Fruit fly (Drosophila melanogaster) whole organism, embryonic: ENCODE data around the gene CG33796.

Experiments used
- CG10366 ChIP-seq: fragments of 200-800 bp; sonication (Bioruptor generic); IDR thresholded peaks from 2 replicates; pipeline ENCODE4 v1.3.6; 2022; ENCODE audit warnings: missing biosample characterization, missing genetic modification characterization
- CG10462 ChIP-seq: fragments of 200-800 bp; sonication (Bioruptor generic); optimal IDR thresholded peaks from 2 replicates; lab custom pipeline; 2016; ENCODE audit warnings: missing biosample characterization, missing genetic modification characterization
- CG14860 ChIP-seq: fragments of 200-800 bp; sonication (Bioruptor generic); IDR thresholded peaks from 3 replicates; pipeline ENCODE4 v1.3.6; 2022; ENCODE audit warnings: missing biosample characterization, missing genetic modification characterization; ENCODE audit not compliant: partially characterized antibody
- CG1529 ChIP-seq: fragments of 200-800 bp; sonication (Bioruptor generic); optimal IDR thresholded peaks from 3 replicates; lab custom pipeline; 2018; ENCODE audit warnings: missing biosample characterization, missing genetic modification characterization
- CG15479 ChIP-seq: fragments of 200-800 bp; sonication (Bioruptor generic); optimal IDR thresholded peaks from 3 replicates; lab custom pipeline; 2019; ENCODE audit warnings: missing biosample characterization, mild to moderate bottlenecking, missing genetic modification characterization, moderate library complexity
- CG1602 ChIP-seq: fragments of 200-800 bp; sonication (Bioruptor generic); optimal IDR thresholded peaks from 3 replicates; lab custom pipeline; 2016; ENCODE audit warnings: missing biosample characterization, missing genetic modification characterization
- CG1603 ChIP-seq: fragments of 200-800 bp; sonication (Bioruptor generic); optimal IDR thresholded peaks from 2 replicates; lab custom pipeline; 2019; ENCODE audit warnings: missing biosample characterization, mild to moderate bottlenecking, missing genetic modification characterization, moderate library complexity
- CG18011 ChIP-seq: fragments of 200-800 bp; sonication (Bioruptor generic); optimal IDR thresholded peaks from 2 replicates; lab custom pipeline; 2017; ENCODE audit warnings: missing biosample characterization, missing genetic modification characterization, mild to moderate bottlenecking, moderate library complexity, missing genotype
- CG7357 ChIP-seq: fragments of 200-800 bp; sonication (Bioruptor generic); IDR thresholded peaks from 3 replicates; pipeline ENCODE4 v1.3.6; 2022; ENCODE audit warnings: missing biosample characterization, missing genetic modification characterization
- CG7987 ChIP-seq: fragments of 200-800 bp; sonication (Bioruptor generic); optimal IDR thresholded peaks from 2 replicates; lab custom pipeline; 2018; ENCODE audit warnings: missing biosample characterization, mild to moderate bottlenecking, missing genetic modification characterization, moderate library complexity
- CG9437 ChIP-seq: fragments of 200-800 bp; sonication (Bioruptor generic); optimal IDR thresholded peaks from 2 replicates; lab custom pipeline; 2018; ENCODE audit warnings: missing biosample characterization, mild to moderate bottlenecking, missing genetic modification characterization
- Dad ChIP-seq: fragments of 200-800 bp; sonication (Bioruptor generic); optimal IDR thresholded peaks from 3 replicates; lab custom pipeline; 2016; ENCODE audit warnings: missing biosample characterization, missing genetic modification characterization
- Ets97D ChIP-seq: fragments of 200-800 bp; sonication (Bioruptor generic); optimal IDR thresholded peaks from 3 replicates; lab custom pipeline; 2016; ENCODE audit warnings: missing biosample characterization, missing genetic modification characterization
- Gug ChIP-seq: fragments of 200-800 bp; sonication (Bioruptor generic); IDR thresholded peaks from 4 replicates; pipeline ENCODE4 v1.3.6; 2022; ENCODE audit warnings: missing biosample characterization, missing genetic modification characterization
- HHEX ChIP-seq: fragments of 200-800 bp; sonication (Bioruptor generic); optimal IDR thresholded peaks from 3 replicates; lab custom pipeline; 2017; ENCODE audit warnings: missing biosample characterization, mild to moderate bottlenecking, missing genetic modification characterization, missing genetic modification reagents
- HmgD ChIP-seq: fragments of 200-800 bp; sonication (Bioruptor generic); optimal IDR thresholded peaks from 3 replicates; lab custom pipeline; 2016; ENCODE audit warnings: missing biosample characterization, missing genetic modification characterization
- Hmx ChIP-seq: fragments of 200-800 bp; sonication (Bioruptor generic); optimal IDR thresholded peaks from 2 replicates; lab custom pipeline; 2016; ENCODE audit warnings: missing biosample characterization, missing genetic modification characterization
- Med ChIP-seq: fragments of 200-800 bp; sonication (Bioruptor generic); peaks from one replicate; lab custom pipeline; 2016; ENCODE audit warnings: missing biosample characterization, missing genetic modification characterization, mild to moderate bottlenecking, inconsistent platforms, moderate library complexity
- Nf-YC ChIP-seq: fragments of 200-800 bp; optimal IDR thresholded peaks from 3 replicates; lab custom pipeline; 2019; ENCODE audit warnings: missing biosample characterization, mild to moderate bottlenecking, missing genetic modification characterization, moderate library complexity
- Pdp1 ChIP-seq, 2 experiments: fragments of 200-800 bp; sonication (Bioruptor generic); optimal IDR thresholded peaks; 3 replicates each; lab custom pipeline; 2016; ENCODE audit warnings: missing biosample characterization in 2 of 2, missing genetic modification characterization in 2 of 2, mild to moderate bottlenecking in 1 of 2, moderate library complexity in 1 of 2
- Poxn ChIP-seq: fragments of 200-800 bp; sonication (Bioruptor generic); IDR thresholded peaks from 2 replicates; pipeline ENCODE4 v1.3.6; 2022; ENCODE audit warnings: missing biosample characterization, missing genetic modification characterization
- Rfx ChIP-seq: fragments of 200-800 bp; sonication (Bioruptor generic); IDR thresholded peaks from 2 replicates; pipeline ENCODE4 v1.3.6; 2022; ENCODE audit warnings: missing biosample characterization, missing genetic modification characterization
- Scr ChIP-seq: fragments of 200-800 bp; sonication (Bioruptor generic); IDR thresholded peaks from 2 replicates; pipeline ENCODE4 v1.3.6; 2022; ENCODE audit warnings: missing biosample characterization, missing genetic modification characterization; ENCODE audit not compliant: partially characterized antibody
- Spps ChIP-seq: fragments of 200-800 bp; sonication (Bioruptor generic); optimal IDR thresholded peaks from 2 replicates; lab custom pipeline; 2018; ENCODE audit warnings: missing biosample characterization, mild to moderate bottlenecking, missing genetic modification characterization
- Sry-δ ChIP-seq: fragments of 200-800 bp; sonication (Bioruptor generic); optimal IDR thresholded peaks from 2 replicates; lab custom pipeline; 2016; ENCODE audit warnings: missing biosample characterization, missing genetic modification characterization
- Ssrp ChIP-seq: fragments of 200-800 bp; sonication (Bioruptor generic); optimal IDR thresholded peaks from 2 replicates; lab custom pipeline; 2018; ENCODE audit warnings: missing biosample characterization, mild to moderate bottlenecking, missing genetic modification characterization, moderate library complexity
- ab ChIP-seq: fragments of 200-800 bp; sonication (Bioruptor generic); optimal IDR thresholded peaks from 2 replicates; lab custom pipeline; 2016; ENCODE audit warnings: missing biosample characterization, missing genetic modification characterization
- abd-A ChIP-seq: fragments of 200-800 bp; sonication (Bioruptor generic); optimal IDR thresholded peaks from 3 replicates; lab custom pipeline; 2019; ENCODE audit warnings: missing biosample characterization, mild to moderate bottlenecking, missing genetic modification characterization, moderate library complexity
- bsh ChIP-seq, 2 experiments: fragments of 200-800 bp; sonication (Bioruptor generic); optimal IDR thresholded peaks; 2 replicates each; lab custom pipeline; 2017 to 2018; ENCODE audit warnings: mild to moderate bottlenecking in 2 of 2, missing biosample characterization in 2 of 2, missing genetic modification characterization in 2 of 2, moderate library complexity in 1 of 2
- chif ChIP-seq, 2 experiments: fragments of 200-800 bp; sonication (Bioruptor generic); optimal IDR thresholded peaks; 3 replicates each; lab custom pipeline; 2016; ENCODE audit warnings: missing biosample characterization in 2 of 2, missing genetic modification characterization in 2 of 2
- crc ChIP-seq: fragments of 200-800 bp; sonication (Bioruptor generic); optimal IDR thresholded peaks from 2 replicates; lab custom pipeline; 2016; ENCODE audit warnings: missing biosample characterization, missing genetic modification characterization
- da ChIP-seq: fragments of 200-800 bp; sonication (Bioruptor generic); optimal IDR thresholded peaks from 2 replicates; lab custom pipeline; 2016; ENCODE audit warnings: missing biosample characterization, missing genetic modification characterization
- dan ChIP-seq: fragments of 200-800 bp; sonication (Bioruptor generic); IDR thresholded peaks from 2 replicates; pipeline ENCODE4 v1.3.6; 2022; ENCODE audit warnings: missing biosample characterization, missing genetic modification characterization
- gfzf ChIP-seq: fragments of 200-800 bp; sonication (Bioruptor generic); optimal IDR thresholded peaks from 2 replicates; lab custom pipeline; 2016; ENCODE audit warnings: missing biosample characterization, mild to moderate bottlenecking, missing genetic modification characterization, moderate library complexity
- grau ChIP-seq: fragments of 200-800 bp; optimal IDR thresholded peaks from 3 replicates; lab custom pipeline; 2019; ENCODE audit warnings: missing biosample characterization, mild to moderate bottlenecking, missing genetic modification characterization, moderate library complexity
- gsb ChIP-seq: fragments of 200-800 bp; sonication (Bioruptor generic); IDR thresholded peaks from 2 replicates; pipeline ENCODE4 v1.3.6; 2022; ENCODE audit warnings: missing biosample characterization, missing genetic modification characterization
- knrl ChIP-seq: fragments of 200-800 bp; sonication (Bioruptor generic); IDR thresholded peaks from 3 replicates; pipeline ENCODE4 v1.3.6; 2022; ENCODE audit warnings: missing biosample characterization, missing genetic modification characterization; ENCODE audit not compliant: partially characterized antibody
- nmo ChIP-seq: fragments of 200-800 bp; sonication (Bioruptor generic); optimal IDR thresholded peaks from 2 replicates; lab custom pipeline; 2018; ENCODE audit warnings: missing biosample characterization, mild to moderate bottlenecking, missing genetic modification characterization, moderate library complexity
- odd ChIP-seq: fragments of 200-800 bp; sonication (Bioruptor generic); optimal IDR thresholded peaks from 2 replicates; lab custom pipeline; 2017; ENCODE audit warnings: missing biosample characterization, mild to moderate bottlenecking, missing genetic modification characterization
- peb ChIP-seq: fragments of 200-800 bp; sonication (Bioruptor generic); IDR thresholded peaks from 2 replicates; pipeline ENCODE4 v1.3.6; 2022; ENCODE audit warnings: missing biosample characterization, missing genetic modification characterization
- pita ChIP-seq: fragments of 200-800 bp; sonication (Bioruptor generic); optimal IDR thresholded peaks from 2 replicates; lab custom pipeline; 2017; ENCODE audit warnings: missing biosample characterization, mild to moderate bottlenecking, missing genetic modification characterization
- prd ChIP-seq, 3 experiments: fragments of >200 bp in 2 of 3; fragments of 200-800 bp in 1 of 3; sonication (Bioruptor generic) in 1 of 3; optimal IDR thresholded peaks in 2 of 3; IDR thresholded peaks in 1 of 3; 2 replicates in 2 of 3; 3 replicates in 1 of 3; pipeline versions ENCODE4 v1.3.6 to Lab custom; 2017 to 2022; ENCODE audit warnings: missing biosample characterization in 1 of 3, missing genetic modification characterization in 1 of 3
- repo ChIP-seq: fragments of 200-800 bp; sonication (Bioruptor generic); optimal IDR thresholded peaks from 2 replicates; lab custom pipeline; 2016; ENCODE audit warnings: missing biosample characterization, missing genetic modification characterization
- ro ChIP-seq: fragments of 200-800 bp; sonication (Bioruptor generic); IDR thresholded peaks from 2 replicates; pipeline ENCODE4 v1.3.6; 2022; ENCODE audit warnings: missing biosample characterization, missing genetic modification characterization
- sd ChIP-seq: fragments of 200-800 bp; sonication (Bioruptor generic); optimal IDR thresholded peaks from 3 replicates; lab custom pipeline; 2018; ENCODE audit warnings: missing biosample characterization, mild to moderate bottlenecking, missing genetic modification characterization, moderate library complexity
- sim ChIP-seq: fragments of 200-800 bp; sonication (Bioruptor generic); IDR thresholded peaks from 2 replicates; pipeline ENCODE4 v1.3.6; 2022; ENCODE audit warnings: missing biosample characterization, missing genetic modification characterization
- sima ChIP-seq: fragments of 200-800 bp; sonication (Bioruptor generic); optimal IDR thresholded peaks from 2 replicates; lab custom pipeline; 2016; ENCODE audit warnings: missing biosample characterization, missing genetic modification characterization
- tap ChIP-seq: fragments of 200-800 bp; optimal IDR thresholded peaks from 3 replicates; lab custom pipeline; 2019; ENCODE audit warnings: missing biosample characterization, mild to moderate bottlenecking, missing genetic modification characterization, moderate library complexity
- wor ChIP-seq: fragments of 200-800 bp; sonication (Bioruptor generic); IDR thresholded peaks from 2 replicates; pipeline ENCODE4 v1.3.6; 2022; ENCODE audit warnings: missing biosample characterization, missing genetic modification characterization
- zf30C ChIP-seq: fragments of 200-800 bp; sonication (Bioruptor generic); optimal IDR thresholded peaks from 3 replicates; lab custom pipeline; 2018; ENCODE audit warnings: missing biosample characterization, mild to moderate bottlenecking, missing genetic modification characterization

Gene CG33796

DNA sequence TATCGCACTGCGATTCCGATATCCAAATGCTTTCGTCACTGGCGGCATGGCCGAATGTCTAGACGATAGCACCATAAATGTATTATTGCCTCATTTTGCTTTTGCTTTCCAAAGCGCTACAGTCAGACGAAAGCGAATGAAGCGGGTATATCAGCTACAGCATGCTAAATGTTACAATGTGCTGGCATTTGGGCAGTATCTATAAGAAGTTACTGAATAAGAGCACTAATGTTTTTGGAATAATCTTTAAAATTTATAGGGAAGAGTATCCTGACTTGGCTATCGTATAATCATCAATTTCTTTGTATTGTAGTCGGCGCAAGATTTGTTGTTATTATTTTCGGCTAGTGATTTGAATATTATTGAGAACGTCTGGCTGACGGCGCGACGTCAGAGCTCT lies 33.3 kb upstream of the CG33796 start (continued):
- TF ChIP-seq Nf-YC (tag; lab: Kevin White, UChicago): peak; percentile 0
- peak; percentile 43 for TF ChIP-seq Hmx (GFP tag; lab: Kevin White, UChicago)
- peak; percentile 86; the same call in 3 of the 4 replicates for TF ChIP-seq Gug (GFP tag; lab: Robert Waterston, UW)
- no peak for TF ChIP-seq prd (optimal IDR thresholded peaks at IDR 0.05; lab: Kevin White, UChicago)
- TF ChIP-seq prd (GFP tag; IDR thresholded peaks at IDR 0.05; lab: Robert Waterston, UW): peak; percentile 86
- no peak for TF ChIP-seq CG10462 (GFP tag; lab: Kevin White, UChicago)
- no peak for TF ChIP-seq CG15479 (GFP tag; lab: Kevin White, UChicago)
- no peak for TF ChIP-seq CG14860 (GFP tag; lab: Robert Waterston, UW)
- TF ChIP-seq sim (GFP tag; lab: Robert Waterston, UW): no peak
- no peak for TF ChIP-seq sima (GFP tag; lab: Kevin White, UChicago)
- peak; percentile 51 for TF ChIP-seq Ets97D (GFP tag; lab: Kevin White, UChicago)
- TF ChIP-seq pita (GFP tag; lab: Kevin White, UChicago): no peak
- TF ChIP-seq peb (GFP tag; lab: Robert Waterston, UW): peak; percentile 67; the same call in 1 of the 2 replicates
- no peak for TF ChIP-seq Spps (tag; lab: Kevin White, UChicago)
- peak; percentile 74 for TF ChIP-seq nmo (GFP tag; lab: Kevin White, UChicago)
- peak; percentile 55; the same call in 1 of the 2 replicates for TF ChIP-seq ro (GFP tag; lab: Robert Waterston, UW)
- peak; percentile 99 for TF ChIP-seq Med (GFP tag; lab: Kevin White, UChicago)
- peak; percentile 71 for TF ChIP-seq crc (GFP tag; lab: Kevin White, UChicago)
- TF ChIP-seq Scr (GFP tag; lab: Robert Waterston, UW): no peak
- peak; percentile 6 for TF ChIP-seq HmgD (GFP tag; lab: Kevin White, UChicago)
- no peak for TF ChIP-seq CG18011
- TF ChIP-seq CG10366 (GFP tag; lab: Robert Waterston, UW): peak; percentile 86
- TF ChIP-seq tap (tag; lab: Kevin White, UChicago): peak; percentile 80
- TF ChIP-seq Ssrp (tag; lab: Kevin White, UChicago): no peak
- TF ChIP-seq odd (GFP tag; lab: Kevin White, UChicago): peak; percentile 33
- peak; percentile 76 for TF ChIP-seq CG7357 (GFP tag; lab: Robert Waterston, UW)
- TF ChIP-seq Dad (GFP tag; lab: Kevin White, UChicago): peak; percentile 72
- peak; percentile 65 for TF ChIP-seq repo (GFP tag; lab: Kevin White, UChicago)
- TF ChIP-seq grau (tag; lab: Kevin White, UChicago): peak; percentile 81
- peak; percentile 41 for TF ChIP-seq Sry-δ (GFP tag; lab: Kevin White, UChicago)
- TF ChIP-seq dan: no peak
- peak; percentile 31 to 59 for TF ChIP-seq chif (GFP tag; optimal IDR thresholded peaks at IDR 0.05; lab: Kevin White, UChicago)
- peak; percentile 25 for TF ChIP-seq CG7987 (GFP tag; lab: Kevin White, UChicago)
- peak; percentile 51 for TF ChIP-seq sd (tag; lab: Kevin White, UChicago)
- TF ChIP-seq ab (GFP tag; lab: Kevin White, UChicago): peak; percentile 61
- peak; percentile 96 for TF ChIP-seq Rfx (GFP tag; lab: Robert Waterston, UW)
- TF ChIP-seq da: no peak
- TF ChIP-seq CG1602 (GFP tag; lab: Kevin White, UChicago): peak; percentile 59
- TF ChIP-seq abd-A (tag; lab: Kevin White, UChicago): peak; percentile 36
- TF ChIP-seq zf30C: no peak
- peak; percentile 84 for TF ChIP-seq gsb (GFP tag; lab: Robert Waterston, UW)
- peak; percentile 86 for TF ChIP-seq CG1603
- TF ChIP-seq gfzf (GFP tag; lab: Kevin White, UChicago): no peak
- peak; percentile 87 for TF ChIP-seq HHEX (GFP tag; lab: Kevin White, UChicago)
- no peak for TF ChIP-seq knrl (GFP tag; lab: Robert Waterston, UW)
- TF ChIP-seq Pdp1 (GFP tag; optimal IDR thresholded peaks at IDR 0.05; lab: Kevin White, UChicago): peak; percentile 79 to 88
- TF ChIP-seq Poxn (GFP tag; lab: Robert Waterston, UW): peak; percentile 77
- peak in 1 of 2 experiments; percentile 51 for TF ChIP-seq bsh (GFP tag; optimal IDR thresholded peaks at IDR 0.05; lab: Kevin White, UChicago)
- peak; percentile 52; the same call in 1 of the 2 replicates for TF ChIP-seq wor (GFP tag; lab: Robert Waterston, UW)
- peak; percentile 30 for TF ChIP-seq CG9437 (GFP tag; lab: Kevin White, UChicago)
- peak; percentile 10 for TF ChIP-seq CG1529 (GFP tag; lab: Kevin White, UChicago)
